Worm (Caenorhabditis elegans) whole organism, L3 larva: ENCODE data around the gene glt-4.

ENCODE experiments used
- R02D3.7 ChIP-seq: fragments of 150-350 bp; optimal IDR thresholded peaks from 2 replicates; lab custom pipeline; 2014; ENCODE audit warnings: missing biosample characterization, missing genetic modification characterization
- ZK546.5 ChIP-seq: sonication (generic microtip); optimal IDR thresholded peaks from 2 replicates; lab custom pipeline; 2017; ENCODE audit warnings: missing biosample characterization, missing genetic modification characterization
- aly-2 ChIP-seq: fragments of 150-350 bp; optimal IDR thresholded peaks from 2 replicates; lab custom pipeline; 2014; ENCODE audit warnings: missing biosample characterization, missing genetic modification characterization
- ama-1 ChIP-seq: fragments of 150-350 bp; optimal IDR thresholded peaks from 2 replicates; lab custom pipeline; 2018
- ceh-16 ChIP-seq: sonication (generic microtip); optimal IDR thresholded peaks from 2 replicates; lab custom pipeline; 2017; ENCODE audit warnings: missing biosample characterization, missing genetic modification characterization
- ceh-28 ChIP-seq: fragments of 150-350 bp; optimal IDR thresholded peaks from 2 replicates; lab custom pipeline; 2014; ENCODE audit warnings: missing biosample characterization, missing genetic modification reagents, missing genetic modification characterization
- ceh-9 ChIP-seq: sonication (generic microtip); optimal IDR thresholded peaks from 2 replicates; lab custom pipeline; 2018; ENCODE audit warnings: missing biosample characterization, missing genetic modification characterization
- daf-12 ChIP-seq: fragments of 150-350 bp; optimal IDR thresholded peaks from 2 replicates; lab custom pipeline; 2014; ENCODE audit warnings: missing biosample characterization, missing genetic modification reagents, missing genetic modification characterization
- egl-27 ChIP-seq: sonication (generic microtip); optimal IDR thresholded peaks from 4 replicates; lab custom pipeline; 2017; ENCODE audit warnings: missing biosample characterization, missing genetic modification reagents, missing genetic modification characterization
- elt-1 ChIP-seq: fragments of 150-350 bp; optimal IDR thresholded peaks from 2 replicates; lab custom pipeline; 2014; ENCODE audit warnings: missing biosample characterization, missing genetic modification characterization
- elt-3 ChIP-seq, 3 experiments: fragments of 150-350 bp in 1 of 3; sonication (generic microtip) in 2 of 3; optimal IDR thresholded peaks; 2 replicates in 2 of 3; 4 replicates in 1 of 3; lab custom pipeline; 2014 to 2017; ENCODE audit warnings: missing biosample characterization in 3 of 3, missing genetic modification characterization in 3 of 3
- eor-1 ChIP-seq, 2 experiments: fragments of 150-350 bp; optimal IDR thresholded peaks; 2 replicates each; lab custom pipeline; 2014 to 2018; ENCODE audit warnings: missing biosample characterization in 2 of 2, missing genetic modification characterization in 2 of 2
- fkh-10 ChIP-seq: sonication (generic microtip); optimal IDR thresholded peaks from 2 replicates; lab custom pipeline; 2017; ENCODE audit warnings: missing biosample characterization, missing genetic modification reagents, missing genetic modification characterization
- hmg-11 ChIP-seq: sonication (generic microtip); optimal IDR thresholded peaks from 2 replicates; lab custom pipeline; 2016; ENCODE audit warnings: missing genetic modification characterization, missing compliant biosample characterization
- jun-1 ChIP-seq: fragments of 150-350 bp; optimal IDR thresholded peaks from 2 replicates; lab custom pipeline; 2014; ENCODE audit warnings: missing biosample characterization, missing genetic modification reagents, missing genetic modification characterization
- lin-15B ChIP-seq: fragments of 150-350 bp; optimal IDR thresholded peaks from 2 replicates; lab custom pipeline; 2014; ENCODE audit warnings: missing biosample characterization, missing genetic modification characterization
- lsy-12 ChIP-seq: sonication (generic microtip); optimal IDR thresholded peaks from 2 replicates; lab custom pipeline; 2016; ENCODE audit warnings: mild to moderate bottlenecking, missing genetic modification characterization, missing compliant biosample characterization
- mdl-1 ChIP-seq: fragments of 150-350 bp; optimal IDR thresholded peaks from 2 replicates; lab custom pipeline; 2014; ENCODE audit warnings: missing biosample characterization, missing genetic modification characterization
- mml-1 ChIP-seq: fragments of 150-350 bp; sonication (generic microtip); optimal IDR thresholded peaks from 3 replicates; lab custom pipeline; 2014; ENCODE audit warnings: missing biosample characterization, missing genetic modification characterization
- nfya-1 ChIP-seq: sonication (generic microtip); optimal IDR thresholded peaks from 2 replicates; lab custom pipeline; 2017; ENCODE audit warnings: missing genetic modification characterization, mild to moderate bottlenecking, missing compliant biosample characterization, antibody characterized with exemption, moderate library complexity; ENCODE audit not compliant: insufficient read depth
- nhr-11 ChIP-seq: fragments of 150-350 bp; optimal IDR thresholded peaks from 2 replicates; lab custom pipeline; 2014; ENCODE audit warnings: missing biosample characterization, missing genetic modification characterization
- nhr-12 ChIP-seq: fragments of 150-350 bp; optimal IDR thresholded peaks from 2 replicates; lab custom pipeline; 2014; ENCODE audit warnings: missing biosample characterization, missing genetic modification characterization
- nhr-23 ChIP-seq: fragments of 150-350 bp; optimal IDR thresholded peaks from 2 replicates; lab custom pipeline; 2014; ENCODE audit warnings: missing biosample characterization, missing genetic modification reagents, missing genetic modification characterization
- nhr-43 ChIP-seq: sonication (generic microtip); optimal IDR thresholded peaks from 2 replicates; lab custom pipeline; 2016; ENCODE audit warnings: mild to moderate bottlenecking, missing genetic modification characterization, missing compliant biosample characterization; ENCODE audit not compliant: poor library complexity, severe bottlenecking
- nhr-67 ChIP-seq: fragments of 150-350 bp; optimal IDR thresholded peaks from 2 replicates; lab custom pipeline; 2014; ENCODE audit warnings: missing biosample characterization, missing genetic modification characterization
- nhr-76 ChIP-seq: fragments of 150-350 bp; sonication (generic microtip); optimal IDR thresholded peaks from 5 replicates; lab custom pipeline; 2014; ENCODE audit warnings: missing biosample characterization, missing genetic modification characterization
- nhr-77 ChIP-seq: fragments of 150-350 bp; optimal IDR thresholded peaks from 2 replicates; lab custom pipeline; 2014; ENCODE audit warnings: missing biosample characterization, missing genetic modification characterization
- pqm-1 ChIP-seq: fragments of 150-350 bp; optimal IDR thresholded peaks from 2 replicates; lab custom pipeline; 2017; ENCODE audit warnings: missing biosample characterization, missing genetic modification characterization, inconsistent platforms
- sea-2 ChIP-seq: fragments of 150-350 bp; sonication (generic microtip); optimal IDR thresholded peaks from 4 replicates; lab custom pipeline; 2014; ENCODE audit warnings: missing biosample characterization, missing genetic modification reagents, missing genetic modification characterization
- skn-1 ChIP-seq: fragments of 150-350 bp; optimal IDR thresholded peaks from 2 replicates; lab custom pipeline; 2014; ENCODE audit warnings: missing biosample characterization, missing genetic modification characterization
- snpc-4 ChIP-seq: fragments of 150-350 bp; optimal IDR thresholded peaks from 2 replicates; lab custom pipeline; 2014; ENCODE audit warnings: missing biosample characterization, missing genetic modification characterization
- tbx-2 ChIP-seq: sonication (generic microtip); optimal IDR thresholded peaks from 2 replicates; lab custom pipeline; 2016; ENCODE audit warnings: mild to moderate bottlenecking, missing genetic modification characterization, missing compliant biosample characterization
- unc-39 ChIP-seq: sonication (generic microtip); optimal IDR thresholded peaks from 4 replicates; lab custom pipeline; 2017; ENCODE audit warnings: missing biosample characterization, missing genetic modification characterization
- unc-62 ChIP-seq: fragments of 150-350 bp; sonication (generic microtip); optimal IDR thresholded peaks from 4 replicates; lab custom pipeline; 2014; ENCODE audit warnings: missing biosample characterization, missing genetic modification reagents, missing genetic modification characterization
- zag-1 ChIP-seq: fragments of 150-350 bp; optimal IDR thresholded peaks from 2 replicates; lab custom pipeline; 2014; ENCODE audit warnings: missing biosample characterization, missing genetic modification characterization
- ztf-11 ChIP-seq: fragments of 150-350 bp; optimal IDR thresholded peaks from 2 replicates; lab custom pipeline; 2014; ENCODE audit warnings: missing biosample characterization, missing genetic modification characterization

glt-4 gene

ce11 chrX:6403122-6403521 is at the start of gene glt-4:
TSS of gene glt-4 (plus strand) at chrX:6403422.
- TF ChIP-seq hmg-11 (tag; lab: Kevin White, UChicago): no peak
- TF ChIP-seq lin-15B: no peak
- no peak for TF ChIP-seq egl-27
- TF ChIP-seq ama-1: no peak
- no peak for TF ChIP-seq nhr-11 (tag; lab: Kevin White, UChicago)
- no peak for TF ChIP-seq mml-1 (tag; lab: Kevin White, UChicago)
- no peak for TF ChIP-seq ztf-11 (tag; lab: Kevin White, UChicago)

ce11 chrX:6353763-6354162 is 49.5 kb upstream of the glt-4 start:
- TF ChIP-seq pqm-1 (tag; lab: Kevin White, UChicago): peak; percentile 45
- TF ChIP-seq nhr-12 (tag; lab: Kevin White, UChicago): no peak
- no peak for TF ChIP-seq ZK546.5

ce11 chrX:6355030-6355635 is 48.1 kb upstream of the glt-4 start, which contains the start of gene C03B1.5:
TSS of gene C03B1.5 (plus strand) at chrX:6355585.
- no peak for TF ChIP-seq ceh-16 (tag; lab: Kevin White, UChicago)
- no peak for TF ChIP-seq nhr-23
- no peak for TF ChIP-seq mdl-1 (tag; lab: Kevin White, UChicago)
- no peak for TF ChIP-seq fkh-10 (GFP tag; lab: Kevin White, UChicago)
- TF ChIP-seq zag-1: no peak
- no peak for TF ChIP-seq daf-12
- TF ChIP-seq elt-1 (tag; lab: Kevin White, UChicago): no peak
- TF ChIP-seq ZK546.5: no peak
- TF ChIP-seq nhr-76 (tag; lab: Kevin White, UChicago): no peak
- TF ChIP-seq egl-27: no peak
- no peak for TF ChIP-seq mml-1 (tag; lab: Kevin White, UChicago)
- TF ChIP-seq aly-2 (tag; lab: Kevin White, UChicago): no peak

ce11 chrX:6357772-6358171 is 45.5 kb upstream of the glt-4 start, which contains the start of gene C03B1.10:
TSS of gene C03B1.10 (minus strand) at chrX:6357872.
- TF ChIP-seq fkh-10 (GFP tag; lab: Kevin White, UChicago): no peak
- no peak for TF ChIP-seq nhr-67 (tag; lab: Kevin White, UChicago)
- no peak for TF ChIP-seq R02D3.7
- no peak for TF ChIP-seq elt-1 (tag; lab: Kevin White, UChicago)
- TF ChIP-seq snpc-4 (tag; lab: Kevin White, UChicago): no peak
- no peak for TF ChIP-seq nhr-23
- no peak for TF ChIP-seq unc-62 (GFP tag; lab: Kevin White, UChicago)
- TF ChIP-seq nhr-77 (tag; lab: Kevin White, UChicago): no peak
- TF ChIP-seq nhr-43: no peak
- TF ChIP-seq ceh-16 (tag; lab: Kevin White, UChicago): no peak
- no peak for TF ChIP-seq mml-1 (tag; lab: Kevin White, UChicago)
- TF ChIP-seq sea-2 (GFP tag; lab: Kevin White, UChicago): no peak
- no peak for TF ChIP-seq jun-1 (tag; lab: Kevin White, UChicago)
- TF ChIP-seq ceh-28: no peak

- TF ChIP-seq nhr-76 (tag; lab: Kevin White, UChicago): no peak
- TF ChIP-seq eor-1 (tag; optimal IDR thresholded peaks at IDR 0.05; lab: Kevin White, UChicago): no peak
- TF ChIP-seq hmg-11 (tag; lab: Kevin White, UChicago): no peak
- TF ChIP-seq pqm-1 (tag; lab: Kevin White, UChicago): no peak
- no peak for TF ChIP-seq nfya-1 (tag; lab: Kevin White, UChicago)
- TF ChIP-seq sea-2 (GFP tag; lab: Kevin White, UChicago): no peak
- TF ChIP-seq nhr-77 (tag; lab: Kevin White, UChicago): no peak
- no peak for TF ChIP-seq skn-1 (tag; lab: Kevin White, UChicago)
- no peak for TF ChIP-seq lsy-12 (tag; lab: Kevin White, UChicago)
- TF ChIP-seq nhr-11 (tag; lab: Kevin White, UChicago): no peak
- no peak for TF ChIP-seq elt-3 (tag; optimal IDR thresholded peaks at IDR 0.05; lab: Kevin White, UChicago)
- TF ChIP-seq ceh-9 (tag; lab: Kevin White, UChicago): no peak
- no peak for TF ChIP-seq ama-1
- no peak for TF ChIP-seq tbx-2
- no peak for TF ChIP-seq nhr-12 (tag; lab: Kevin White, UChicago)
- no peak for TF ChIP-seq snpc-4 (tag; lab: Kevin White, UChicago)
- no peak for TF ChIP-seq unc-39 (tag; lab: Kevin White, UChicago)
- no peak for TF ChIP-seq daf-12
- TF ChIP-seq, all 47 proteins: peak for 0
These were observed 43.1 kb upstream of the glt-4 start for ce11 chrX:6360077-6360476.
